Fruit fly (Drosophila melanogaster): ENCODE measurements around the gene HemK2.
A peak's percentile ranks its signal among the peaks of the same experiment; 100 is the strongest.

- TF ChIP-seq CG12605 (GFP tag; IDR thresholded peaks at IDR 0.05) (no peak), CG15710 (tag; optimal IDR thresholded peaks at IDR 0.05) (peak; percentile 21), Pif1B (GFP tag; optimal IDR thresholded peaks at IDR 0.05) (no peak), CG4496 (GFP tag; IDR thresholded peaks at IDR 0.05) (no peak)
These were observed 39.1 kb downstream of the HemK2 start for dm6 chr2L:2720368-2720767.
